Worm (Caenorhabditis elegans) whole organism, L4 larva: ENCODE measurements around the gene fbxb-35.

Experiments used
- D1046.2 ChIP-seq: fragments of 200-800 bp; sonication (Bioruptor generic); IDR thresholded peaks from 2 replicates; pipeline ENCODE4 v1.3.6; 2022; ENCODE audit warnings: missing genetic modification characterization, missing compliant biosample characterization
- aha-1 ChIP-seq: fragments of 150-350 bp; peaks from one replicate; lab custom pipeline; 2014; ENCODE audit warnings: missing biosample characterization, missing genetic modification characterization
- aly-2 ChIP-seq: sonication (generic microtip); optimal IDR thresholded peaks from 2 replicates; lab custom pipeline; 2018; ENCODE audit warnings: missing biosample characterization, missing genetic modification characterization
- ces-1 ChIP-seq: fragments of 150-350 bp; sonication (generic microtip); optimal IDR thresholded peaks from 4 replicates; lab custom pipeline; 2014; ENCODE audit warnings: missing biosample characterization, missing genetic modification reagents, missing genetic modification characterization
- nhr-237 ChIP-seq: sonication (generic microtip); optimal IDR thresholded peaks from 2 replicates; lab custom pipeline; 2017; ENCODE audit warnings: missing biosample characterization, missing genetic modification characterization
- pqm-1 ChIP-seq: sonication (generic microtip); optimal IDR thresholded peaks from 2 replicates; lab custom pipeline; 2017; ENCODE audit warnings: missing biosample characterization, missing genetic modification characterization
- skn-1 ChIP-seq: fragments of 150-350 bp; optimal IDR thresholded peaks from 2 replicates; lab custom pipeline; 2014; ENCODE audit warnings: missing biosample characterization, missing genetic modification characterization
- snpc-4 ChIP-seq: fragments of 150-350 bp; optimal IDR thresholded peaks from 2 replicates; lab custom pipeline; 2014; ENCODE audit warnings: missing biosample characterization, missing genetic modification characterization
- unc-39 ChIP-seq: sonication (generic microtip); optimal IDR thresholded peaks from 2 replicates; lab custom pipeline; 2017; ENCODE audit warnings: missing biosample characterization, missing genetic modification characterization
- vab-7 ChIP-seq: fragments of 200-800 bp; sonication (Bioruptor generic); IDR thresholded peaks from 2 replicates; pipeline ENCODE4 v1.3.6; 2022; ENCODE audit warnings: missing genetic modification reagents, missing genetic modification characterization, missing compliant biosample characterization
- zip-2 ChIP-seq: fragments of 150-350 bp; optimal IDR thresholded peaks from 2 replicates; lab custom pipeline; 2014; ENCODE audit warnings: missing biosample characterization, missing genetic modification characterization

- TF ChIP-seq ces-1 = no peak
- TF ChIP-seq skn-1 (tag; lab: Kevin White, UChicago) = no peak
- no peak for TF ChIP-seq nhr-237
- no peak for TF ChIP-seq aly-2
- no peak for TF ChIP-seq pqm-1 (tag; lab: Kevin White, UChicago)
- no peak for TF ChIP-seq zip-2
- TF ChIP-seq unc-39 = no peak
- TF ChIP-seq aha-1 = no peak
- TF ChIP-seq snpc-4 (tag; lab: Kevin White, UChicago) = no peak
- TF ChIP-seq vab-7 = no peak
- no peak for TF ChIP-seq D1046.2 (GFP tag; lab: Robert Waterston, UW)
Observed at ce11 chrII:2026525-2026924, 24.9 kb upstream of the fbxb-35 start, which contains the start of gene bath-21.
